Fruit fly (Drosophila melanogaster) whole organism: ENCODE measurements around the gene CG1316.

Experiments
- CG8478 ChIP-seq: fragments of >200 bp; optimal IDR thresholded peaks from 2 replicates; lab custom pipeline; 2018; ENCODE audit warnings: inconsistent platforms
- Dll ChIP-seq: fragments of >200 bp; optimal IDR thresholded peaks from 2 replicates; lab custom pipeline; 2017
- EcR ChIP-seq, 2 experiments: fragments of >200 bp; optimal IDR thresholded peaks; 2 replicates each; lab custom pipeline; 2017; ENCODE audit warnings: missing biosample characterization in 2 of 2, missing genetic modification characterization in 2 of 2, missing genetic modification reagents in 2 of 2
- pan ChIP-seq: fragments of >200 bp; optimal IDR thresholded peaks from 2 replicates; lab custom pipeline; 2017
- psq ChIP-seq: fragments of >200 bp; optimal IDR thresholded peaks from 2 replicates; lab custom pipeline; 2017
- usp ChIP-seq: fragments of >200 bp; optimal IDR thresholded peaks from 2 replicates; lab custom pipeline; 2017; ENCODE audit warnings: missing biosample characterization, missing genetic modification characterization, mixed read lengths

DNA sequence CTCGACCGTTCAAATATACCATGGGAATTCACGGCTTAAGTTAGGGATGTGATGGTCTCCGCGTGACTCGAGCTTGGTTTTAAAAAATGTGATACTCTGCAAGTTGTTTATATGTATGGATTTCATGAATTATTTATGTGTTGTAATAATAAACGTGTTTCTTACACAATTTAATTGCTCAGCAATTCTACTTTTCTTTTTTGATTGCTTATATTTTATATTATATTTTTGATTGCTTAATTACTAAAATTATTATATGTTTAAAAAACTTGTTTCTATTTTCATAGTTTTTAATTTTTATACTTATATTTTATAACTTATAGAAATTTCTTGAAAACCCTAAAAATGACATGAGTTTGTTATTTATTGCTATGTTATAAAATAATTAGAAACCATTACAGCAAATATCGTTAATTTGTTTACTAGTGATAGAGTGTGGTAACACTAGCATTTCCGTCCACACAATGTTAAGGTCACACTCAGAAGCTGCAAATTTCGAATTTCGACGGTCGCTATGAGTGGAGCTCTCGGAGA is 29.3 kb upstream of the CG1316 start, which contains the start of the genes ago and CG1265:
- no peak for TF ChIP-seq usp (GFP tag; lab: Kevin White, UChicago)
- no peak for TF ChIP-seq psq (lab: Kevin White, UChicago)
- no peak for TF ChIP-seq pan
- no peak for TF ChIP-seq CG8478 (lab: Kevin White, UChicago)
- no peak for TF ChIP-seq Dll (lab: Kevin White, UChicago)
- TF ChIP-seq EcR (GFP tag; optimal IDR thresholded peaks at IDR 0.05; lab: Kevin White, UChicago): no peak
